Fruit fly (Drosophila melanogaster): ENCODE measurements around the gene CG14712.

- no peak for TF ChIP-seq az2 (GFP tag; optimal IDR thresholded peaks at IDR 0.05)
- no peak for TF ChIP-seq Bdp1 (GFP tag; optimal IDR thresholded peaks at IDR 0.05)
- TF ChIP-seq CG11093 (GFP tag; IDR thresholded peaks at IDR 0.05), result no peak
- no peak for TF ChIP-seq CG8089 (GFP tag; optimal IDR thresholded peaks at IDR 0.05)
- TF ChIP-seq CG16779 (GFP tag; IDR thresholded peaks at IDR 0.05), result no peak
- TF ChIP-seq abd-A (tag; optimal IDR thresholded peaks at IDR 0.05), result no peak
- TF ChIP-seq CG9727 (GFP tag; optimal IDR thresholded peaks at IDR 0.05), result no peak
- TF ChIP-seq Rx (GFP tag; IDR thresholded peaks at IDR 0.05), result no peak
Observed at dm6 chr3R:11665925-11666687, 37.5 kb downstream of the CG14712 start.

Data from whole organism, embryonic.